Fruit fly (Drosophila melanogaster) whole organism, embryonic: ENCODE measurements around the gene SecS.
A peak's percentile ranks its signal among the peaks of the same experiment; 100 is the strongest.

Source experiments
- Abd-B ChIP-seq: fragments of 200-800 bp; sonication (Bioruptor generic); optimal IDR thresholded peaks from 2 replicates; lab custom pipeline; 2018; ENCODE audit warnings: missing biosample characterization, mild to moderate bottlenecking, missing genetic modification characterization, moderate library complexity
- Awh ChIP-seq: fragments of 200-800 bp; sonication (Bioruptor generic); IDR thresholded peaks from 2 replicates; pipeline ENCODE4, ENCODE4 v1.3.6; 2022; ENCODE audit warnings: missing biosample characterization, missing genetic modification characterization
- CG10267 ChIP-seq: fragments of 200-800 bp; sonication (Bioruptor generic); optimal IDR thresholded peaks from 2 replicates; lab custom pipeline; 2018; ENCODE audit warnings: missing biosample characterization, mild to moderate bottlenecking, missing genetic modification characterization, moderate library complexity
- CG10979 ChIP-seq: fragments of 200-800 bp; sonication (Bioruptor generic); optimal IDR thresholded peaks from 2 replicates; lab custom pipeline; 2018; ENCODE audit warnings: missing biosample characterization, mild to moderate bottlenecking, missing genetic modification characterization, moderate library complexity
- CG12071 ChIP-seq: fragments of 200-800 bp; sonication (Bioruptor generic); optimal IDR thresholded peaks from 3 replicates; lab custom pipeline; 2018; ENCODE audit warnings: missing biosample characterization, mild to moderate bottlenecking, missing genetic modification characterization
- CG12104 ChIP-seq: fragments of 200-800 bp; sonication (Bioruptor generic); optimal IDR thresholded peaks from 3 replicates; lab custom pipeline; 2016; ENCODE audit warnings: missing biosample characterization, missing genetic modification characterization
- CG12219 ChIP-seq: fragments of 200-800 bp; sonication (Bioruptor generic); optimal IDR thresholded peaks from 3 replicates; lab custom pipeline; 2018; ENCODE audit warnings: missing biosample characterization, mild to moderate bottlenecking, missing genetic modification characterization
- CG13424 ChIP-seq: fragments of 200-800 bp; sonication (Bioruptor generic); optimal IDR thresholded peaks from 2 replicates; lab custom pipeline; 2019; ENCODE audit warnings: missing biosample characterization, mild to moderate bottlenecking, missing genetic modification characterization, moderate library complexity
- CG14860 ChIP-seq: fragments of 200-800 bp; sonication (Bioruptor generic); IDR thresholded peaks from 3 replicates; pipeline ENCODE4 v1.3.6; 2022; ENCODE audit warnings: missing biosample characterization, missing genetic modification characterization; ENCODE audit not compliant: partially characterized antibody
- CG1529 ChIP-seq: fragments of 200-800 bp; sonication (Bioruptor generic); optimal IDR thresholded peaks from 3 replicates; lab custom pipeline; 2018; ENCODE audit warnings: missing biosample characterization, missing genetic modification characterization
- CG15479 ChIP-seq: fragments of 200-800 bp; sonication (Bioruptor generic); optimal IDR thresholded peaks from 3 replicates; lab custom pipeline; 2019; ENCODE audit warnings: missing biosample characterization, mild to moderate bottlenecking, missing genetic modification characterization, moderate library complexity
- CG1647 ChIP-seq: fragments of 200-800 bp; sonication (Bioruptor generic); optimal IDR thresholded peaks from 3 replicates; lab custom pipeline; 2016; ENCODE audit warnings: missing biosample characterization, missing genetic modification characterization
- CG1792 ChIP-seq: fragments of 200-800 bp; sonication (Bioruptor generic); optimal IDR thresholded peaks from 2 replicates; lab custom pipeline; 2016; ENCODE audit warnings: missing biosample characterization, missing genetic modification characterization
- CG2889 ChIP-seq: fragments of 200-800 bp; sonication (Bioruptor generic); IDR thresholded peaks from 3 replicates; pipeline ENCODE4 v1.3.6; 2022; ENCODE audit warnings: missing biosample characterization, missing genetic modification characterization
- CG30403 ChIP-seq: fragments of 200-800 bp; sonication (Bioruptor generic); optimal IDR thresholded peaks from 3 replicates; lab custom pipeline; 2016; ENCODE audit warnings: missing biosample characterization, missing genetic modification characterization
- CG32767 ChIP-seq: fragments of 200-800 bp; sonication (Bioruptor generic); IDR thresholded peaks from 2 replicates; pipeline ENCODE4 v1.3.6; 2022; ENCODE audit warnings: missing biosample characterization, missing genetic modification characterization
- CG33213 ChIP-seq: fragments of 200-800 bp; sonication (Bioruptor generic); optimal IDR thresholded peaks from 3 replicates; lab custom pipeline; 2016; ENCODE audit warnings: missing biosample characterization, missing genetic modification characterization
- CG34422 ChIP-seq: fragments of 200-800 bp; sonication (Bioruptor generic); IDR thresholded peaks from 3 replicates; pipeline ENCODE4 v1.3.6; 2022; ENCODE audit warnings: missing biosample characterization, missing genetic modification characterization
- CG4730 ChIP-seq: fragments of 200-800 bp; sonication (Bioruptor generic); IDR thresholded peaks from 2 replicates; pipeline ENCODE4 v1.3.6; 2022; ENCODE audit warnings: missing biosample characterization, missing genetic modification characterization
- CG4854 ChIP-seq: fragments of 200-800 bp; sonication (Bioruptor generic); optimal IDR thresholded peaks from 2 replicates; lab custom pipeline; 2016; ENCODE audit warnings: missing biosample characterization, missing genetic modification characterization, inconsistent platforms
- CrebB ChIP-seq: fragments of 200-800 bp; sonication (Bioruptor generic); optimal IDR thresholded peaks from 3 replicates; lab custom pipeline; 2018; ENCODE audit warnings: missing biosample characterization, mild to moderate bottlenecking, missing genetic modification characterization
- Deaf1 ChIP-seq: fragments of 200-800 bp; optimal IDR thresholded peaks from 3 replicates; lab custom pipeline; 2019; ENCODE audit warnings: missing biosample characterization, mild to moderate bottlenecking, missing genetic modification characterization, moderate library complexity
- Dip2 ChIP-seq: fragments of 200-800 bp; sonication (Bioruptor generic); IDR thresholded peaks from 2 replicates; pipeline ENCODE4 v1.3.6; 2022; ENCODE audit warnings: missing biosample characterization, missing genetic modification characterization
- Gsc ChIP-seq: fragments of 200-800 bp; sonication (Bioruptor generic); IDR thresholded peaks from 2 replicates; pipeline ENCODE4 v1.3.6; 2022; ENCODE audit warnings: missing biosample characterization, missing genetic modification characterization
- HLH3B ChIP-seq: fragments of 200-800 bp; sonication (Bioruptor generic); IDR thresholded peaks from 2 replicates; pipeline ENCODE4 v1.3.6; 2022; ENCODE audit warnings: missing biosample characterization, missing genetic modification characterization
- Hr51 ChIP-seq, 2 experiments: fragments of 200-800 bp; sonication (Bioruptor generic); optimal IDR thresholded peaks; 2 replicates in 1 of 2; 3 replicates in 1 of 2; lab custom pipeline; 2016 to 2018; ENCODE audit warnings: missing biosample characterization in 2 of 2, missing genetic modification characterization in 2 of 2, mild to moderate bottlenecking in 1 of 2, moderate library complexity in 1 of 2
- Jarid2 ChIP-seq: fragments of 200-800 bp; sonication (Bioruptor generic); optimal IDR thresholded peaks from 3 replicates; lab custom pipeline; 2017; ENCODE audit warnings: mild to moderate bottlenecking, missing biosample characterization, missing genetic modification reagents, missing genetic modification characterization
- Mad ChIP-seq: fragments of 200-800 bp; sonication (Bioruptor generic); optimal IDR thresholded peaks from 2 replicates; lab custom pipeline; 2016; ENCODE audit warnings: missing biosample characterization, missing genetic modification characterization
- Spps ChIP-seq: fragments of 200-800 bp; sonication (Bioruptor generic); optimal IDR thresholded peaks from 2 replicates; lab custom pipeline; 2018; ENCODE audit warnings: missing biosample characterization, mild to moderate bottlenecking, missing genetic modification characterization
- TFAM ChIP-seq: fragments of 200-800 bp; sonication (Bioruptor generic); optimal IDR thresholded peaks from 2 replicates; lab custom pipeline; 2017; ENCODE audit warnings: missing biosample characterization, missing genetic modification characterization, inconsistent platforms
- abd-A ChIP-seq: fragments of 200-800 bp; sonication (Bioruptor generic); optimal IDR thresholded peaks from 3 replicates; lab custom pipeline; 2019; ENCODE audit warnings: missing biosample characterization, mild to moderate bottlenecking, missing genetic modification characterization, moderate library complexity
- danr ChIP-seq: fragments of 200-800 bp; sonication (Bioruptor generic); IDR thresholded peaks from 2 replicates; pipeline ENCODE4 v1.3.6; 2022; ENCODE audit warnings: missing biosample characterization, missing genetic modification characterization
- gce ChIP-seq: fragments of 200-800 bp; sonication (Bioruptor generic); IDR thresholded peaks from 3 replicates; pipeline ENCODE4 v1.3.6; 2022; ENCODE audit warnings: missing biosample characterization, missing genetic modification characterization
- ham ChIP-seq: fragments of 200-800 bp; sonication (Bioruptor generic); IDR thresholded peaks from 2 replicates; pipeline ENCODE4 v1.3.6; 2022; ENCODE audit warnings: missing biosample characterization, missing genetic modification characterization
- her ChIP-seq: fragments of 200-800 bp; sonication (Bioruptor generic); optimal IDR thresholded peaks from 2 replicates; lab custom pipeline; 2016; ENCODE audit warnings: missing biosample characterization, missing genetic modification characterization
- hkb ChIP-seq, 2 experiments: fragments of 200-800 bp in 1 of 2; fragments of >200 bp in 1 of 2; sonication (Bioruptor generic) in 1 of 2; IDR thresholded peaks in 1 of 2; optimal IDR thresholded peaks in 1 of 2; 2 replicates each; pipeline versions ENCODE4 v1.3.6 to Lab custom; 2017 to 2022; ENCODE audit warnings: missing biosample characterization in 1 of 2, missing genetic modification characterization in 1 of 2
- hth ChIP-seq: fragments of >200 bp; optimal IDR thresholded peaks from 2 replicates; lab custom pipeline; 2017; ENCODE audit warnings: inconsistent platforms
- luna ChIP-seq: fragments of 200-800 bp; sonication (Bioruptor generic); optimal IDR thresholded peaks from 2 replicates; lab custom pipeline; 2016; ENCODE audit warnings: missing biosample characterization, missing genetic modification characterization
- mirr ChIP-seq: fragments of 200-800 bp; sonication (Bioruptor generic); optimal IDR thresholded peaks from 3 replicates; lab custom pipeline; 2018; ENCODE audit warnings: missing biosample characterization, mild to moderate bottlenecking, missing genetic modification characterization
- nmo ChIP-seq: fragments of 200-800 bp; sonication (Bioruptor generic); optimal IDR thresholded peaks from 2 replicates; lab custom pipeline; 2018; ENCODE audit warnings: missing biosample characterization, mild to moderate bottlenecking, missing genetic modification characterization, moderate library complexity
- pb ChIP-seq: fragments of 200-800 bp; sonication (Bioruptor generic); optimal IDR thresholded peaks from 3 replicates; lab custom pipeline; 2016; ENCODE audit warnings: missing biosample characterization, missing genetic modification characterization
- phol ChIP-seq: fragments of 200-800 bp; sonication (Bioruptor generic); optimal IDR thresholded peaks from 3 replicates; lab custom pipeline; 2018; ENCODE audit warnings: missing biosample characterization, mild to moderate bottlenecking, missing genetic modification characterization, moderate library complexity
- pros ChIP-seq: fragments of 200-800 bp; sonication (Bioruptor generic); optimal IDR thresholded peaks from 3 replicates; lab custom pipeline; 2019; ENCODE audit warnings: missing biosample characterization, mild to moderate bottlenecking, missing genetic modification characterization, moderate library complexity
- ranshi ChIP-seq: fragments of 200-800 bp; sonication (Bioruptor generic); IDR thresholded peaks from 2 replicates; pipeline ENCODE4 v1.3.6; 2022; ENCODE audit warnings: missing biosample characterization, missing genetic modification characterization
- rib ChIP-seq: fragments of 200-800 bp; sonication (Bioruptor generic); IDR thresholded peaks from 2 replicates; pipeline ENCODE4 v1.3.6; 2022; ENCODE audit warnings: missing biosample characterization, missing genetic modification characterization
- row ChIP-seq: fragments of 200-800 bp; sonication (Bioruptor generic); IDR thresholded peaks from 3 replicates; pipeline ENCODE4 v1.3.6; 2022; ENCODE audit warnings: missing biosample characterization, missing genetic modification characterization
- sima ChIP-seq: fragments of 200-800 bp; sonication (Bioruptor generic); optimal IDR thresholded peaks from 2 replicates; lab custom pipeline; 2016; ENCODE audit warnings: missing biosample characterization, missing genetic modification characterization
- toy ChIP-seq: fragments of 200-800 bp; sonication (Bioruptor generic); IDR thresholded peaks from 2 replicates; pipeline ENCODE4 v1.3.6; 2022; ENCODE audit warnings: missing biosample characterization, missing genetic modification characterization
- unc-4 ChIP-seq: fragments of 200-800 bp; sonication (Bioruptor generic); IDR thresholded peaks from 2 replicates; pipeline ENCODE4 v1.3.6; 2022; ENCODE audit warnings: missing biosample characterization, missing genetic modification characterization; ENCODE audit not compliant: partially characterized antibody
- vnd ChIP-seq: fragments of 200-800 bp; sonication (Bioruptor generic); IDR thresholded peaks from 3 replicates; pipeline ENCODE4 v1.3.6; 2022; ENCODE audit warnings: missing biosample characterization, missing genetic modification characterization; ENCODE audit not compliant: partially characterized antibody
- wdn ChIP-seq: fragments of 200-800 bp; sonication (Bioruptor generic); IDR thresholded peaks from 2 replicates; pipeline ENCODE4 v1.3.6; 2022; ENCODE audit warnings: missing biosample characterization, missing genetic modification characterization

SecS gene

dm6 chr3R:5606477-5606876 is 5.2 kb downstream of the SecS start, which contains the start of gene asl (continued):
- TF ChIP-seq sima (GFP tag; lab: Kevin White, UChicago), result no peak
- TF ChIP-seq mirr, result no peak
- TF ChIP-seq CG10979 (tag; lab: Kevin White, UChicago), result peak; percentile 58
- 0 out of 2 replicates have a peak, but pooled peaks have one; percentile 43 for TF ChIP-seq CG32767
- TF ChIP-seq abd-A (tag; lab: Kevin White, UChicago), result no peak
- TF ChIP-seq CG12104, result peak; percentile 40
- TF ChIP-seq unc-4 (GFP tag; lab: Robert Waterston, UW), result no peak
- no peak for TF ChIP-seq CG2889 (GFP tag; lab: Robert Waterston, UW)
- TF ChIP-seq ham (GFP tag; lab: Robert Waterston, UW), result no peak
- no peak for TF ChIP-seq hth (lab: Kevin White, UChicago)
- TF ChIP-seq toy (GFP tag; lab: Robert Waterston, UW), result no peak
- peak; percentile 19; the same call in 1 of the 2 replicates for TF ChIP-seq rib (GFP tag; lab: Robert Waterston, UW)
- peak; percentile 79 for TF ChIP-seq CG13424 (tag; lab: Kevin White, UChicago)
- peak; percentile 14 for TF ChIP-seq pb
- 0 out of 2 replicates have a peak, but pooled peaks have one; percentile 15 for TF ChIP-seq ranshi
- no peak for TF ChIP-seq TFAM (GFP tag; lab: Kevin White, UChicago)
- no peak for TF ChIP-seq Gsc (GFP tag; lab: Robert Waterston, UW)
- TF ChIP-seq CG30403 (GFP tag; lab: Kevin White, UChicago), result peak; percentile 69
- no peak for TF ChIP-seq danr
- 0 out of 2 replicates have a peak, but pooled peaks have one; percentile 6 for TF ChIP-seq CG4730 (GFP tag; lab: Robert Waterston, UW)
- peak; percentile 47 for TF ChIP-seq Deaf1 (tag; lab: Kevin White, UChicago)
- TF ChIP-seq CG4854 (GFP tag; lab: Kevin White, UChicago), result peak; percentile 59
- no peak for TF ChIP-seq Jarid2 (GFP tag; lab: Kevin White, UChicago)
- peak; percentile 66 for TF ChIP-seq CG33213
- peak; percentile 81 for TF ChIP-seq nmo (GFP tag; lab: Kevin White, UChicago)
- no peak for TF ChIP-seq CG1529 (GFP tag; lab: Kevin White, UChicago)
- no peak for TF ChIP-seq Hr51 (GFP tag; optimal IDR thresholded peaks at IDR 0.05; lab: Kevin White, UChicago)
- TF ChIP-seq Mad (GFP tag; lab: Kevin White, UChicago), result peak; percentile 58
- TF ChIP-seq her (GFP tag; lab: Kevin White, UChicago), result no peak
- no peak for TF ChIP-seq luna
- TF ChIP-seq Abd-B (GFP tag; lab: Kevin White, UChicago), result peak; percentile 68
- TF ChIP-seq hkb (optimal IDR thresholded peaks at IDR 0.05; lab: Kevin White, UChicago), result no peak
- peak; percentile 26; the same call in 1 of the 2 replicates for TF ChIP-seq hkb (GFP tag; IDR thresholded peaks at IDR 0.05; lab: Robert Waterston, UW)
- TF ChIP-seq CG12219 (GFP tag; lab: Kevin White, UChicago), result peak; percentile 19
- peak; percentile 41 for TF ChIP-seq CG15479
- TF ChIP-seq Spps, result peak; percentile 26
- peak; percentile 81 for TF ChIP-seq phol (tag; lab: Kevin White, UChicago)
- peak; percentile 33 for TF ChIP-seq CrebB
- TF ChIP-seq row (GFP tag; lab: Robert Waterston, UW), result peak; percentile 87
- TF ChIP-seq CG1647 (GFP tag; lab: Kevin White, UChicago), result peak; percentile 56
- peak; percentile 24 for TF ChIP-seq CG1792 (GFP tag; lab: Kevin White, UChicago)
- TF ChIP-seq vnd (GFP tag; lab: Robert Waterston, UW), result no peak
- TF ChIP-seq Awh (GFP tag; lab: Robert Waterston, UW), result 0 out of 2 replicates have a peak, but pooled peaks have one; percentile 21
- TF ChIP-seq CG34422 (GFP tag; lab: Robert Waterston, UW), result peak; percentile 64; the same call in 1 of the 3 replicates
- no peak for TF ChIP-seq CG14860 (GFP tag; lab: Robert Waterston, UW)
- peak; percentile 80 for TF ChIP-seq CG10267 (tag; lab: Kevin White, UChicago)
- 0 out of 3 replicates have a peak, but pooled peaks have one; percentile 50 for TF ChIP-seq gce
- TF ChIP-seq Dip2 (GFP tag; lab: Robert Waterston, UW), result no peak
- no peak for TF ChIP-seq HLH3B (GFP tag; lab: Robert Waterston, UW)
- no peak for TF ChIP-seq wdn (GFP tag; lab: Robert Waterston, UW)
- TF ChIP-seq pros (GFP tag; lab: Kevin White, UChicago), result no peak
- TF ChIP-seq CG12071 (GFP tag; lab: Kevin White, UChicago), result no peak
